Fruit fly (Drosophila melanogaster) whole organism, embryonic: ENCODE results near the gene CG6790.

Source experiments
- Adf1 ChIP-seq: fragments of 200-800 bp; sonication (Bioruptor generic); IDR thresholded peaks from 2 replicates; pipeline ENCODE4 v1.3.6; 2022; ENCODE audit warnings: missing biosample characterization, missing genetic modification characterization
- Atf3 ChIP-seq: fragments of 200-800 bp; sonication (Bioruptor generic); optimal IDR thresholded peaks from 3 replicates; lab custom pipeline; 2016; ENCODE audit warnings: missing biosample characterization, missing genetic modification characterization
- CG11723 ChIP-seq: fragments of 200-800 bp; sonication (Bioruptor generic); optimal IDR thresholded peaks from 2 replicates; lab custom pipeline; 2017; ENCODE audit warnings: missing biosample characterization, mild to moderate bottlenecking, missing genetic modification characterization
- CG12744 ChIP-seq: fragments of 200-800 bp; sonication (Bioruptor generic); optimal IDR thresholded peaks from 2 replicates; lab custom pipeline; 2016; ENCODE audit warnings: missing biosample characterization, missing genetic modification characterization
- CG14050 ChIP-seq: fragments of 200-800 bp; sonication (Bioruptor generic); IDR thresholded peaks from 3 replicates; pipeline ENCODE4 v1.3.6; 2022; ENCODE audit warnings: missing biosample characterization, missing genetic modification characterization
- CG14441 ChIP-seq: fragments of 200-800 bp; sonication (Bioruptor generic); IDR thresholded peaks from 2 replicates; pipeline ENCODE4 v1.3.6; 2022; ENCODE audit warnings: missing biosample characterization, missing genetic modification characterization
- CG14965 ChIP-seq: fragments of 200-800 bp; sonication (Bioruptor generic); optimal IDR thresholded peaks from 2 replicates; lab custom pipeline; 2016; ENCODE audit warnings: missing biosample characterization, missing genetic modification characterization, borderline replicate concordance
- CG15269 ChIP-seq: fragments of 200-800 bp; sonication (Bioruptor generic); optimal IDR thresholded peaks from 2 replicates; lab custom pipeline; 2018; ENCODE audit warnings: missing biosample characterization, mild to moderate bottlenecking, missing genetic modification characterization, moderate library complexity
- CG1529 ChIP-seq: fragments of 200-800 bp; sonication (Bioruptor generic); optimal IDR thresholded peaks from 3 replicates; lab custom pipeline; 2018; ENCODE audit warnings: missing biosample characterization, missing genetic modification characterization
- CG15514 ChIP-seq: fragments of 200-800 bp; sonication (Bioruptor generic); optimal IDR thresholded peaks from 3 replicates; lab custom pipeline; 2017; ENCODE audit warnings: missing biosample characterization, missing genetic modification characterization, mild to moderate bottlenecking, moderate library complexity, missing genetic modification reagents
- CG17359 ChIP-seq: fragments of 200-800 bp; sonication (Bioruptor generic); optimal IDR thresholded peaks from 3 replicates; lab custom pipeline; 2018; ENCODE audit warnings: missing biosample characterization, mild to moderate bottlenecking, missing genetic modification characterization, moderate library complexity
- CG30403 ChIP-seq: fragments of 200-800 bp; sonication (Bioruptor generic); optimal IDR thresholded peaks from 3 replicates; lab custom pipeline; 2016; ENCODE audit warnings: missing biosample characterization, missing genetic modification characterization
- CG4707 ChIP-seq: fragments of 200-800 bp; sonication (Bioruptor generic); optimal IDR thresholded peaks from 2 replicates; lab custom pipeline; 2018; ENCODE audit warnings: missing biosample characterization, mild to moderate bottlenecking, missing genetic modification characterization, moderate library complexity
- CG7357 ChIP-seq: fragments of 200-800 bp; sonication (Bioruptor generic); IDR thresholded peaks from 3 replicates; pipeline ENCODE4 v1.3.6; 2022; ENCODE audit warnings: missing biosample characterization, missing genetic modification characterization
- CG7963 ChIP-seq: fragments of 200-800 bp; sonication (Bioruptor generic); IDR thresholded peaks from 3 replicates; pipeline ENCODE4 v1.3.6; 2022; ENCODE audit warnings: missing biosample characterization, missing genetic modification characterization; ENCODE audit not compliant: partially characterized antibody
- CG8359 ChIP-seq: fragments of 200-800 bp; sonication (Bioruptor generic); optimal IDR thresholded peaks from 2 replicates; lab custom pipeline; 2017; ENCODE audit warnings: missing biosample characterization, mild to moderate bottlenecking, missing genetic modification characterization, borderline replicate concordance
- H15 ChIP-seq: fragments of 200-800 bp; sonication (Bioruptor generic); IDR thresholded peaks from 3 replicates; pipeline ENCODE4 v1.3.6; 2022; ENCODE audit warnings: missing biosample characterization, missing genetic modification characterization
- MBD-R2 ChIP-seq: fragments of 200-800 bp; sonication (Bioruptor generic); IDR thresholded peaks from 2 replicates; pipeline ENCODE4 v1.3.6; 2022; ENCODE audit warnings: missing biosample characterization, missing genetic modification characterization
- MESR4 ChIP-seq: fragments of 200-800 bp; sonication (Bioruptor generic); optimal IDR thresholded peaks from 2 replicates; lab custom pipeline; 2018; ENCODE audit warnings: missing biosample characterization, mild to moderate bottlenecking, missing genetic modification characterization, moderate library complexity
- Mrtf ChIP-seq: fragments of 200-800 bp; sonication (Bioruptor generic); IDR thresholded peaks from 3 replicates; pipeline ENCODE4 v1.3.6; 2022; ENCODE audit warnings: missing biosample characterization, missing genetic modification characterization
- Myb ChIP-seq: fragments of 200-800 bp; sonication (Bioruptor generic); optimal IDR thresholded peaks from 2 replicates; lab custom pipeline; 2016; ENCODE audit warnings: missing biosample characterization, missing genetic modification characterization
- NK7.1 ChIP-seq: fragments of 200-800 bp; sonication (Bioruptor generic); optimal IDR thresholded peaks from 3 replicates; lab custom pipeline; 2016; ENCODE audit warnings: missing biosample characterization, missing genetic modification characterization
- Pdp1 ChIP-seq, 2 experiments: fragments of 200-800 bp; sonication (Bioruptor generic); optimal IDR thresholded peaks; 3 replicates each; lab custom pipeline; 2016; ENCODE audit warnings: missing biosample characterization in 2 of 2, missing genetic modification characterization in 2 of 2, mild to moderate bottlenecking in 1 of 2, moderate library complexity in 1 of 2
- Trl ChIP-seq, 3 experiments: fragments of >200 bp in 2 of 3; fragments of 200-800 bp in 1 of 3; sonication (Bioruptor generic) in 1 of 3; optimal IDR thresholded peaks; 2 replicates in 1 of 3; 3 replicates in 2 of 3; lab custom pipeline; 2016 to 2017; ENCODE audit warnings: missing biosample characterization in 1 of 3, missing genetic modification characterization in 1 of 3
- abd-A ChIP-seq: fragments of 200-800 bp; sonication (Bioruptor generic); optimal IDR thresholded peaks from 3 replicates; lab custom pipeline; 2019; ENCODE audit warnings: missing biosample characterization, mild to moderate bottlenecking, missing genetic modification characterization, moderate library complexity
- ato ChIP-seq: fragments of 200-800 bp; sonication (Bioruptor generic); IDR thresholded peaks from 2 replicates; pipeline ENCODE4 v1.3.6; 2022; ENCODE audit warnings: missing biosample characterization, missing genetic modification characterization; ENCODE audit not compliant: partially characterized antibody
- bcd ChIP-seq: fragments of 200-800 bp; sonication (Bioruptor generic); optimal IDR thresholded peaks from 2 replicates; lab custom pipeline; 2017; ENCODE audit warnings: missing biosample characterization, mild to moderate bottlenecking, missing genetic modification characterization
- bigmax ChIP-seq: fragments of 200-800 bp; sonication (Bioruptor generic); optimal IDR thresholded peaks from 2 replicates; lab custom pipeline; 2018; ENCODE audit warnings: missing biosample characterization, mild to moderate bottlenecking, missing genetic modification characterization
- chinmo ChIP-seq: fragments of 200-800 bp; sonication (Bioruptor generic); IDR thresholded peaks from 4 replicates; pipeline ENCODE4 v1.3.6; 2022; ENCODE audit warnings: missing biosample characterization, missing genetic modification characterization; ENCODE audit not compliant: partially characterized antibody
- crp ChIP-seq, 2 experiments: fragments of 200-800 bp; sonication (Bioruptor generic); optimal IDR thresholded peaks; 2 replicates in 1 of 2; 3 replicates in 1 of 2; lab custom pipeline; 2017; ENCODE audit warnings: missing biosample characterization in 2 of 2, missing genetic modification characterization in 2 of 2, mild to moderate bottlenecking in 1 of 2, moderate library complexity in 1 of 2
- exex ChIP-seq: fragments of 200-800 bp; sonication (Bioruptor generic); optimal IDR thresholded peaks from 4 replicates; lab custom pipeline; 2018; ENCODE audit warnings: missing biosample characterization, mild to moderate bottlenecking, missing genetic modification characterization, moderate library complexity
- gfzf ChIP-seq: fragments of 200-800 bp; sonication (Bioruptor generic); optimal IDR thresholded peaks from 2 replicates; lab custom pipeline; 2016; ENCODE audit warnings: missing biosample characterization, mild to moderate bottlenecking, missing genetic modification characterization, moderate library complexity
- grau ChIP-seq: fragments of 200-800 bp; optimal IDR thresholded peaks from 3 replicates; lab custom pipeline; 2019; ENCODE audit warnings: missing biosample characterization, mild to moderate bottlenecking, missing genetic modification characterization, moderate library complexity
- grn ChIP-seq: fragments of 200-800 bp; sonication (Bioruptor generic); optimal IDR thresholded peaks from 3 replicates; lab custom pipeline; 2017; ENCODE audit warnings: missing biosample characterization, missing genetic modification characterization
- gsb ChIP-seq: fragments of 200-800 bp; sonication (Bioruptor generic); IDR thresholded peaks from 2 replicates; pipeline ENCODE4 v1.3.6; 2022; ENCODE audit warnings: missing biosample characterization, missing genetic modification characterization
- hkb ChIP-seq, 2 experiments: fragments of 200-800 bp in 1 of 2; fragments of >200 bp in 1 of 2; sonication (Bioruptor generic) in 1 of 2; IDR thresholded peaks in 1 of 2; optimal IDR thresholded peaks in 1 of 2; 2 replicates each; pipeline versions ENCODE4 v1.3.6 to Lab custom; 2017 to 2022; ENCODE audit warnings: missing biosample characterization in 1 of 2, missing genetic modification characterization in 1 of 2
- kah ChIP-seq: fragments of 200-800 bp; sonication (Bioruptor generic); optimal IDR thresholded peaks from 2 replicates; lab custom pipeline; 2018; ENCODE audit warnings: missing biosample characterization, mild to moderate bottlenecking, missing genetic modification characterization
- phol ChIP-seq: fragments of 200-800 bp; sonication (Bioruptor generic); optimal IDR thresholded peaks from 3 replicates; lab custom pipeline; 2018; ENCODE audit warnings: missing biosample characterization, mild to moderate bottlenecking, missing genetic modification characterization, moderate library complexity
- pnt ChIP-seq: fragments of 200-800 bp; sonication (Bioruptor generic); optimal IDR thresholded peaks from 3 replicates; lab custom pipeline; 2016; ENCODE audit warnings: missing biosample characterization, missing genetic modification characterization
- schlank ChIP-seq: fragments of 200-800 bp; sonication (Bioruptor generic); optimal IDR thresholded peaks from 2 replicates; lab custom pipeline; 2018; ENCODE audit warnings: missing biosample characterization, mild to moderate bottlenecking, missing genetic modification characterization
- sens ChIP-seq: fragments of 200-800 bp; sonication (Bioruptor generic); peaks from one replicate; lab custom pipeline; 2016; ENCODE audit warnings: missing biosample characterization, missing genetic modification characterization
- slbo ChIP-seq: fragments of 200-800 bp; sonication (Bioruptor generic); IDR thresholded peaks from 2 replicates; pipeline ENCODE4 v1.3.6; 2022; ENCODE audit warnings: missing biosample characterization, missing genetic modification characterization
- toy ChIP-seq: fragments of 200-800 bp; sonication (Bioruptor generic); IDR thresholded peaks from 2 replicates; pipeline ENCODE4 v1.3.6; 2022; ENCODE audit warnings: missing biosample characterization, missing genetic modification characterization
- trem ChIP-seq: fragments of 200-800 bp; optimal IDR thresholded peaks from 3 replicates; lab custom pipeline; 2019; ENCODE audit warnings: missing biosample characterization, mild to moderate bottlenecking, missing genetic modification characterization, moderate library complexity
- zen ChIP-seq: fragments of 200-800 bp; sonication (Bioruptor generic); optimal IDR thresholded peaks from 3 replicates; lab custom pipeline; 2018; ENCODE audit warnings: missing biosample characterization, mild to moderate bottlenecking, missing genetic modification characterization, moderate library complexity
- zf30C ChIP-seq: fragments of 200-800 bp; sonication (Bioruptor generic); optimal IDR thresholded peaks from 3 replicates; lab custom pipeline; 2018; ENCODE audit warnings: missing biosample characterization, mild to moderate bottlenecking, missing genetic modification characterization

The CG6790 gene

dm6 chr3R:11561648-11562047 lies 16.9 kb downstream of the CG6790 start:
- TF ChIP-seq CG4707 (no peak), exex (tag; lab: Kevin White, UChicago) (peak; percentile 7), Pdp1 (GFP tag; optimal IDR thresholded peaks at IDR 0.05; lab: Kevin White, UChicago) (peak in 1 of 2 experiments; percentile 90), CG14965 (GFP tag; lab: Kevin White, UChicago) (no peak), Trl (optimal IDR thresholded peaks at IDR 0.05; lab: Kevin White, UChicago) (peak in 1 of 2 experiments; percentile 3), Trl (GFP tag; optimal IDR thresholded peaks at IDR 0.05; lab: Kevin White, UChicago) (no peak), grn (peak; percentile 48)

DNA sequence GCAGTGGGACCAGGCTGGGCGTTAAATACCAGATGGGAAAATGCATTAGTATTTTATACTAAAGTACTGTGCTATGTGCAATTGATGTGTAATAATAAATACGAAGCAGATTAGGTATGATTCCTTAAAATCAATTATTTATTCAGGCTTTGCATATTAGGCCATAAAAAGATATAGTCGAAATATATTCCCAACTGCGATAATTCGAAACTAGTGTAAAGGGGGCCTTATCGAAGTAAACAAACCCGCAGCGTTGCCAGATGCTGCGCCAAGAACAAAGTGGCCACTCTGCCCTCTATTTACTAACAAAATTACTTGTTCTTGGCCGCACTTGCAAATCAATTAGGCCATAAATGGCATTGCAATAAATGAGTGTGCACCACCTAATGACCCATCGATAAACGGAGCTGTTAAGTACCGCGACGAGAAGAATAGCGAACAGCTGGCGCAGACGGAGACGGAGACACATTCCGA lies 21.0 kb downstream of the CG6790 start, which contains the start of gene CG10898:
Gene CG10898 (plus strand): TSS at position 285 of the 474 bp plus-strand sequence.
- TF ChIP-seq phol (tag; lab: Kevin White, UChicago) (peak; percentile 89), gsb (GFP tag; lab: Robert Waterston, UW) (peak; percentile 79), Myb (GFP tag; lab: Kevin White, UChicago) (peak; percentile 98), CG11723 (peak; percentile 46), CG14441 (GFP tag; lab: Robert Waterston, UW) (peak; percentile 88), CG14050 (GFP tag; lab: Robert Waterston, UW) (peak; percentile 79), kah (no peak), crp (GFP tag; optimal IDR thresholded peaks at IDR 0.05; lab: Kevin White, UChicago) (peak in 1 of 2 experiments; percentile 60), bigmax (GFP tag; lab: Kevin White, UChicago) (no peak), bcd (GFP tag; lab: Kevin White, UChicago) (peak; percentile 81), CG1529 (GFP tag; lab: Kevin White, UChicago) (peak; percentile 33), CG8359 (no peak), grau (tag; lab: Kevin White, UChicago) (peak; percentile 79), MBD-R2 (GFP tag; lab: Robert Waterston, UW) (peak; percentile 96), zf30C (no peak), chinmo (GFP tag; lab: Robert Waterston, UW) (0 out of 4 replicates have a peak, but pooled peaks have one; percentile 48), CG14965 (GFP tag; lab: Kevin White, UChicago) (peak; percentile 8), NK7.1 (peak; percentile 65), gfzf (GFP tag; lab: Kevin White, UChicago) (peak; percentile 77), sens (GFP tag; lab: Kevin White, UChicago) (peak; percentile 92), CG15269 (peak; percentile 82), toy (GFP tag; lab: Robert Waterston, UW) (peak; percentile 59; the same call in 1 of the 2 replicates), Adf1 (GFP tag; lab: Robert Waterston, UW) (peak; percentile 43), CG15514 (GFP tag; lab: Kevin White, UChicago) (peak; percentile 80), Mrtf (GFP tag; lab: Robert Waterston, UW) (peak; percentile 79; the same call in 2 of the 3 replicates), ato (0 out of 2 replicates have a peak, but pooled peaks have one; percentile 17), slbo (GFP tag; lab: Robert Waterston, UW) (peak; percentile 93), schlank (peak; percentile 37), trem (tag; lab: Kevin White, UChicago) (peak; percentile 81), CG30403 (GFP tag; lab: Kevin White, UChicago) (peak; percentile 90), CG12744 (peak; percentile 80), pnt (GFP tag; lab: Kevin White, UChicago) (peak; percentile 87), MESR4 (GFP tag; lab: Kevin White, UChicago) (peak; percentile 56), zen (tag; lab: Kevin White, UChicago) (peak; percentile 91), CG7357 (GFP tag; lab: Robert Waterston, UW) (peak; percentile 81), H15 (GFP tag; lab: Robert Waterston, UW) (peak; percentile 81), abd-A (no peak), CG17359 (tag; lab: Kevin White, UChicago) (peak; percentile 81), CG7963 (no peak), Atf3 (GFP tag; lab: Kevin White, UChicago) (peak; percentile 66), hkb (optimal IDR thresholded peaks at IDR 0.05; lab: Kevin White, UChicago) (peak; percentile 41), hkb (GFP tag; IDR thresholded peaks at IDR 0.05; lab: Robert Waterston, UW) (peak; percentile 88)
